Fruit fly (Drosophila melanogaster): ENCODE results near the gene CG2794.

CG2794 gene

DNA sequence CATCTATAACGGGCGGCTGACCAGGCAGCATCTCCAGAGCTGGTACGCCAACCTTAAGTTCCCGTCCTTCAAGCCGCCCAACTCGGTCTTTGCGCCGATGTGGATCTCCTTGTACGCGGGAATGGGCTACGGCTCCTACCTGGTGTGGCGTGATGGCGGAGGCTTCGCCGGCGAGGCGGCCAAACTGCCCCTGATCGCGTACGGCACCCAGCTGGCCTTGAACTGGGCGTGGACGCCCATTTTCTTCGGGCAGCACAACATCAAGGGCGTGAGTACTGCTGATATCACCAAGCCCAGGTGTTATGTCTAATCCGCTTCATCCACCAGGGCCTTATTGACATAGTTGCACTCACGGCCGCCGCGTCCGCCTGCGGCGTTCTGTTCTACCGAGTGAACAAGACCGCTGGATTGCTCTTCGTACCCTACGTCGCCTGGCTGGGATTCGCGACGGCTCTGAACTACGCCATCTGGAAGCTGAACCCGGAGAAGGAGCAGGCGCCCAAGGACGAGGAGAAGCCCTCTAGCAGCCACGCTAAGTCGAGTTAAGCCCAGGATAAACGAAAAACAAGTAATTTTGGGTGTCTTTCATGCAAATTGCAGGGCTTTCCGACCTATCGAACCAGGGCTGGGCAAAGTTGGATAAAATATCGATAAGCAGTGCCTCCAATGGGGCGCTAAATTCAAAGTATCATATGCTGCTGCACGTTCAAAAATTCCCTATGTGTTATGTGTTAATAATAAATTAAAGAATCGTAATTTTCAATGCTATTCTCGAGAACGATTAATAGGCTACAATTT, 4.0 kb upstream of the CG2794 start, which contains the start of gene rempA:
rempA (minus strand) TSS at position 541 of the 798 bp plus-strand sequence.
- no peak for TF ChIP-seq CG8478 (optimal IDR thresholded peaks at IDR 0.05)
- TF ChIP-seq CTCF (optimal IDR thresholded peaks at IDR 0.05): peak in 1 of 2 experiments; percentile 39

- TF ChIP-seq CG8478 (optimal IDR thresholded peaks at IDR 0.05): no peak
- TF ChIP-seq CTCF (optimal IDR thresholded peaks at IDR 0.05): no peak
Measured at dm6 chr2L:563314-563713, 649 bp upstream of the CG2794 start.

- TF ChIP-seq CTCF (optimal IDR thresholded peaks at IDR 0.05) (peak in 1 of 2 experiments; percentile 4), CG8478 (optimal IDR thresholded peaks at IDR 0.05) (no peak)
Measured at dm6 chr2L:568030-568429, 4.1 kb downstream of the CG2794 start, which contains the start of the genes Nle and Sf3b1. Gene Nle, minus strand, starts transcription at chr2L:568121. Gene Sf3b1, plus strand, starts transcription at chr2L:568340.

- TF ChIP-seq CG8478 (optimal IDR thresholded peaks at IDR 0.05) (no peak), CTCF (optimal IDR thresholded peaks at IDR 0.05) (peak in 1 of 2 experiments; percentile 32)
Measured at dm6 chr2L:574226-574625, 10.3 kb downstream of the CG2794 start, which contains the start of the genes Ipk2 and cold. Gene Ipk2, minus strand, starts transcription at chr2L:574264. Gene cold, plus strand, starts transcription at chr2L:574291.

dm6 chr2L:576559-577184, 12.7 kb downstream of the CG2794 start, which contains the start of gene Ptth:
Gene Ptth, minus strand, starts transcription at chr2L:576896.
- TF ChIP-seq CG8478 (optimal IDR thresholded peaks at IDR 0.05): no peak
- TF ChIP-seq CTCF (optimal IDR thresholded peaks at IDR 0.05): peak; percentile 47 to 59

- TF ChIP-seq CG8478 (optimal IDR thresholded peaks at IDR 0.05): no peak
- TF ChIP-seq CTCF (optimal IDR thresholded peaks at IDR 0.05): no peak
Measured at dm6 chr2L:577186-577585, 13.2 kb downstream of the CG2794 start, which contains the start of gene Pph13. Gene Pph13, plus strand, starts transcription at chr2L:577486.

DNA sequence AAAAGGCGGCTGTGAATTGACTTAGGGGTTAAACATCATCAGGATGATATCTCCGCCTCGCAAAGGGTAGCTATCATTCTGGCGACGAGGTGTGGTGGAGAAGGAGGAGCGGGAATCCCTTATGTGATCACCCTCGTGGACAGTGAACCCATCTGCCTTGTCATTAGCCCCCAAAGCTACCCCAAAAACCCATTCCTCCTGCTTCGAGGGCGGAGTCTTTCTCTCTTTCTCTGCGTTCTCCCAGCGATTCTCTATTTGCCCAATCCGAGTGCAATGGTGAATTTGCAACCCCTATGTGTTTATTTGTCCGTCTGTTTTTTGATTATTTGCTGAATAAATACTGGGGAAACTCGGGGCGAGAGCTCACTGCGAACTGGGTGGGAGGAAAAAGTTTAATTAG, 21.3 kb downstream of the CG2794 start:
- TF ChIP-seq CTCF (optimal IDR thresholded peaks at IDR 0.05) (no peak), CG8478 (optimal IDR thresholded peaks at IDR 0.05) (no peak)

DNA sequence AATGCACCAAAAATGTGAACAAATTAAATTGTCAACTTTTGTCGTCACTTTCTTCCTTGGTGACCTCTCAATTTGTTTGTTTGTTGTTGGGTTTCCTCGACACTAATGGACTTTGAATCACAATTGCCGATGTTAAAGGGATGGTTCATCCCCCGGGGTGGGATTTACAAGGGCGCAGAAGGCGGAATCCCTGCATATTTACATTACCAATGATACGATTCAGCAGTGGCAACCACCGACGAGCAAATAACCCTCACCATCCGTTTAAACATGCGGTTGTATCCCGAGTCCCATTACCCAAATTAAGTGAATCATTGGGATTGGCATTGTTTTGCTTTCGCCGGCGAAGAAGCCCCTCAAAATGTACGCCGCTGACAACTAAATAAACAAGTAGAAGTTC, 27.5 kb downstream of the CG2794 start:
- no peak for TF ChIP-seq CTCF (optimal IDR thresholded peaks at IDR 0.05)
- TF ChIP-seq CG8478 (optimal IDR thresholded peaks at IDR 0.05): no peak

dm6 chr2L:594048-594447, 30.1 kb downstream of the CG2794 start:
- TF ChIP-seq CTCF (optimal IDR thresholded peaks at IDR 0.05) (no peak), CG8478 (optimal IDR thresholded peaks at IDR 0.05) (no peak)

- TF ChIP-seq CG8478 (optimal IDR thresholded peaks at IDR 0.05) (no peak), CTCF (optimal IDR thresholded peaks at IDR 0.05) (no peak)
Measured at dm6 chr2L:594635-595384, 30.8 kb downstream of the CG2794 start, which contains the start of gene Gsc. Gene Gsc, minus strand, starts transcription at chr2L:594685.

dm6 chr2L:597771-598170, 33.8 kb downstream of the CG2794 start:
- no peak for TF ChIP-seq CG8478 (optimal IDR thresholded peaks at IDR 0.05)
- TF ChIP-seq CTCF (optimal IDR thresholded peaks at IDR 0.05): no peak

DNA sequence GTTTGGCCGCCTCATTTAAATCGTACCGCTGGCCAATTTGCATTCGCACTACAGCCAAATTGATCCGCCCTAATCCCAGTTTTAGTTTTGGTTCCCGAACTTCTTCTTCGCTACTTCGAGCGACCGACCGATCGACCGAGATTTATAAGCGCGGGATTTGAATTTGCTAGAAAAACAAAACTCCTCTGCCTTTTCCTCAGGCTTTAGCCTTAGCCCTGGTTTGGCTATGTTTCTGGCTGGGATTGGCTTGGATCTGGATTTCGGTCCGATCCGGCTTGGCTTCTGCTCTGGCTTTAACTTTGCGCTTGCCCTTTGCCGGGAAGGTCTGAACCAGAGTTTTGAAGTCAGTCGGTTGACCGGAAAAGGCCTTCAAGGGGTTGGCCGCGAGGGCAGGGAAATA, 37.9 kb downstream of the CG2794 start:
- TF ChIP-seq CTCF (optimal IDR thresholded peaks at IDR 0.05): peak in 1 of 2 experiments; percentile 20
- no peak for TF ChIP-seq CG8478 (optimal IDR thresholded peaks at IDR 0.05)

DNA sequence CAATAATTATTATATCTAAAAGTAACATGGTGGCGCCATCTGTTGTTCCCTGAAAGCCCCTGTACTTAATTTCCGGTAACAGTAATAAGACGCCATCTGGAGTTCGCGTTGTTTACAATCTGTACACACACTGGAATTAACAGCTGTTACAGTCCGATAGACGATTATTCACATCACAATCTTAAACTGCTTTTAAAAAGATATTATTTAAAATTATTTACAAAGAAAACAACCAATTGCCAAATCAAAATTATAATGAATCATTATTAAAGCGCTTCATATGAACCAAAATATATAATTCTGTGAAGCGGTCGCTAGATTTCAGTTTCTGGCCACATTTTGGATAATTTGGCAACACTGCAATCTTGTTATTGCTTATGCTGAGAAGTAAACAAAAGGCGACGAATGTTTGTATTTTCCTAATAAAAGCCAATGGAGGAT, 38.5 kb downstream of the CG2794 start, which contains the start of gene CG13689:
CG13689 (plus strand) TSS at position 375 of the 441 bp plus-strand sequence.
- TF ChIP-seq CTCF (optimal IDR thresholded peaks at IDR 0.05) (peak; percentile 76 to 95), CG8478 (optimal IDR thresholded peaks at IDR 0.05) (no peak)

dm6 chr2L:604060-604459, 40.1 kb downstream of the CG2794 start:
- TF ChIP-seq CTCF (optimal IDR thresholded peaks at IDR 0.05) (no peak), CG8478 (optimal IDR thresholded peaks at IDR 0.05) (no peak)

DNA sequence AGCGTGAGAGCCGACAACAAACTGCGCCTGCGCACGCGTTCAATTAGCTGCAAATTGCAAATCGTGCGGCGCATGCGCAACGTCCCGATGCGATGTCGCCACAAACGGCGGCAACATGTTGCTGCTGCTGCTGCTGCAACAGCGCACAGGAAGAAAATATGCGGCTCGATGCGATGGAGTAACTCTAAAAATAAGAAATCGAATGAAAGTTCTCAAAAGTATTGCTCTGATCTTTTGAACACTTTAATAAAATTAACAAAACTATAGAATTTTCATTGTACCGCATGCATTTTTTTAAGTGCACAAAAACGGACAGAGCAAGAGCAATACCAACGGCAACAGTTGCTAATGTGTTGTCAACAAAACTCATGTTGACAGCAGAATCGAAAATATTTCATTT, 42.2 kb downstream of the CG2794 start:
- TF ChIP-seq CTCF (optimal IDR thresholded peaks at IDR 0.05): no peak
- TF ChIP-seq CG8478 (optimal IDR thresholded peaks at IDR 0.05): no peak

Measured in S2 (cell line).